Worm (Caenorhabditis elegans): ENCODE measurements around the gene H40L08.1.
A peak's percentile ranks its signal among the peaks of the same experiment; 100 is the strongest.

Gene H40L08.1

DNA sequence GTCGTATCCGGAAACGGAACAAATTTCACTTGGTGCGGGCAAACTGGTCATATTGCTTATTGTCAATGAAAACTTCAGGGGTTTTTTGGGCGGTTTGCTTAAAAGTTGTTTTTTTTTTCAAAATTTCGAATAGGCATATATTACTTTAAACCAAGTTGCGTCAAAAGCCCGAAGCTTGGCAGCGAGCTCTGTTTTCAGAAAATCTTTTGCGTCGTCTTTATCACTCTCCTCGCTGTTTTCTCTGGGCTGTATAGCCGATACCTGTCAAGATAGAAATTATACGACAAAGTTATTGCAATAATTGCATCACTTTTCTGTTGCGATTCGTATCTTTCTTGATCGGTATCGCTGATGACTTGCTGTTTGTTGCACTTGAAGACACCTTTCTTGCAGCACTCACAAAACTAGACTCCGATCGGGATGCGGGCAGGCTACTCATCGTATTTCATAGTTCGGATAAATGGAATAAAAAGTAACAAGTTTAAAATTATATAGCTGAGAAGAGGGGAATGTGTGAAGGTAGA, 7.8 kb downstream of the H40L08.1 start, which contains the start of the genes H40L08.3 and H40L08.9 (continued):
- TF ChIP-seq hlh-26 (GFP tag; conservative IDR thresholded peaks at IDR 0.05): no peak
- TF ChIP-seq snpc-3.4 (tag; optimal IDR thresholded peaks at IDR 0.05): no peak
- TF ChIP-seq dox-1 (GFP tag; IDR thresholded peaks at IDR 0.05): peak; percentile 42
- TF ChIP-seq Y95B8A.8 (GFP tag; IDR thresholded peaks at IDR 0.05): no peak
- TF ChIP-seq B0336.3 (GFP tag; IDR thresholded peaks at IDR 0.05): no peak
- no peak for TF ChIP-seq lir-1 (GFP tag; conservative IDR thresholded peaks at IDR 0.05)
- TF ChIP-seq dpl-1 (GFP tag; optimal IDR thresholded peaks at IDR 0.05): no peak
- no peak for TF ChIP-seq mes-4 (tag; optimal IDR thresholded peaks at IDR 0.05)
- no peak for TF ChIP-seq efl-1 (GFP tag; optimal IDR thresholded peaks at IDR 0.05)
- no peak for TF ChIP-seq madf-8 (GFP tag; conservative IDR thresholded peaks at IDR 0.05)
- no peak for TF ChIP-seq lsl-1 (GFP tag; optimal IDR thresholded peaks at IDR 0.05)
- TF ChIP-seq ztf-28 (GFP tag; IDR thresholded peaks at IDR 0.05): no peak
- no peak for TF ChIP-seq bed-2 (GFP tag; IDR thresholded peaks at IDR 0.05)
- TF ChIP-seq attf-5 (GFP tag; optimal IDR thresholded peaks at IDR 0.05): no peak
- no peak for TF ChIP-seq F37B4.10 (GFP tag; IDR thresholded peaks at IDR 0.05)
- TF ChIP-seq T07F8.4 (tag; optimal IDR thresholded peaks at IDR 0.05): no peak
- no peak for TF ChIP-seq repo-1 (tag; optimal IDR thresholded peaks at IDR 0.05)
- no peak for TF ChIP-seq fkh-3 (tag; optimal IDR thresholded peaks at IDR 0.05)
- TF ChIP-seq egl-18 (GFP tag; IDR thresholded peaks at IDR 0.05): no peak
- TF ChIP-seq Y53G8AR.9 (GFP tag; conservative IDR thresholded peaks at IDR 0.05): no peak
- no peak for TF ChIP-seq aptf-3 (GFP tag; IDR thresholded peaks at IDR 0.05)
- TF ChIP-seq ztf-26 (tag; optimal IDR thresholded peaks at IDR 0.05): peak; percentile 77
- TF ChIP-seq nfya-2 (GFP tag; IDR thresholded peaks at IDR 0.05): 0 out of 2 replicates have a peak, but pooled peaks have one; percentile 51
- no peak for TF ChIP-seq rcor-1 (GFP tag; IDR thresholded peaks at IDR 0.05)
- TF ChIP-seq ZK185.1 (tag; optimal IDR thresholded peaks at IDR 0.05; ENCODE audit: poor library complexity, severe bottlenecking): no peak
- TF ChIP-seq lin-40 (tag; optimal IDR thresholded peaks at IDR 0.05): no peak
- peak; percentile 22 for TF ChIP-seq ztf-22 (GFP tag; optimal IDR thresholded peaks at IDR 0.05)
- no peak for TF ChIP-seq C06A6.2 (GFP tag; conservative IDR thresholded peaks at IDR 0.05)
- peak; percentile 92 for TF ChIP-seq ama-1 (optimal IDR thresholded peaks at IDR 0.05)
- TF ChIP-seq ama-1 (GFP tag; optimal IDR thresholded peaks at IDR 0.05): no peak
- TF ChIP-seq tbx-9 (tag; optimal IDR thresholded peaks at IDR 0.05; ENCODE audit: borderline replicate concordance): no peak
- no peak for TF ChIP-seq athp-1 (tag; optimal IDR thresholded peaks at IDR 0.05)
- TF ChIP-seq lin-26 (GFP tag; IDR thresholded peaks at IDR 0.05): no peak
- no peak for TF ChIP-seq tlf-1 (GFP tag; optimal IDR thresholded peaks at IDR 0.05)
- peak; percentile 52 for TF ChIP-seq nfyb-1 (GFP tag; IDR thresholded peaks at IDR 0.05)

- no peak for TF ChIP-seq dox-1 (GFP tag; IDR thresholded peaks at IDR 0.05)
- no peak for TF ChIP-seq lsl-1 (GFP tag; optimal IDR thresholded peaks at IDR 0.05)
- TF ChIP-seq snpc-4 (GFP tag; optimal IDR thresholded peaks at IDR 0.05): no peak
- peak in 2 of 4 experiments; percentile 51 to 80 for TF ChIP-seq snpc-4 (tag; optimal IDR thresholded peaks at IDR 0.05)
- TF ChIP-seq Y95B8A.8 (GFP tag; IDR thresholded peaks at IDR 0.05): 0 out of 2 replicates have a peak, but pooled peaks have one; percentile 7
- peak; percentile 30 for TF ChIP-seq snpc-1.1 (tag; optimal IDR thresholded peaks at IDR 0.05; ENCODE audit: insufficient read depth)
These were observed 8.7 kb downstream of the H40L08.1 start for ce11 chrX:15075170-15075569.

- TF ChIP-seq hmg-1.2 (GFP tag; IDR thresholded peaks at IDR 0.05) (peak; percentile 35; the same call in 1 of the 2 replicates), snpc-4 (GFP tag; optimal IDR thresholded peaks at IDR 0.05) (peak; percentile 29), snpc-4 (tag; optimal IDR thresholded peaks at IDR 0.05) (peak in 2 of 4 experiments; percentile 88 to 91), ztf-22 (GFP tag; optimal IDR thresholded peaks at IDR 0.05) (no peak), snpc-1.1 (tag; optimal IDR thresholded peaks at IDR 0.05; ENCODE audit: insufficient read depth) (peak; percentile 22)
These were observed 10.4 kb downstream of the H40L08.1 start for ce11 chrX:15073479-15073878.
